Worm (Caenorhabditis elegans): Measurements from ENCODE around the gene F38A1.15.

DNA sequence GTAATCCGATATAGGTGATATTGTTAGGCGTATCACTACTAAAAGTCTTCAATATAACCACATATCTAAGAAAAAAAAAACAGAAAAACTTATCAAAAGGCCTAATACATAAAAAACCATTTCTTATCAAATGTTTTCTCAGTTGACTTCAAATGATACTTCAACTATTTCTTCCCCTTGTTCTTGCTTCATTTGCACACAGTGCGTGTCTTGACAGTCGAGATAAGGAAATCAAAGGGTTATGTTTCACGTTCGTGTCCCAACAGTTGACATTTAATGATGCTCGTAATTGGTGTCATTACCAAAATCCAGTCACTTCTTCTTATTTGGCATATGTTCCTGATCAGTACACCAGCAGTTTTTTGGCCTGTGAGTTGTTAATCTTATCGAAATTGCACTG lies 23.5 kb upstream of the F38A1.15 start, which contains the start of gene clec-170:
- TF ChIP-seq ceh-82 (tag; optimal IDR thresholded peaks at IDR 0.05) (no peak), nhr-77 (tag; optimal IDR thresholded peaks at IDR 0.05) (no peak), nhr-23 (tag; optimal IDR thresholded peaks at IDR 0.05) (no peak), unc-62 (GFP tag; optimal IDR thresholded peaks at IDR 0.05) (no peak)
